Fruit fly (Drosophila melanogaster) whole organism: ENCODE measurements around the gene Fbxl4.

Experiments used
- CG8478 ChIP-seq: fragments of >200 bp; optimal IDR thresholded peaks from 2 replicates; lab custom pipeline; 2018; ENCODE audit warnings: inconsistent platforms
- Dll ChIP-seq: fragments of >200 bp; optimal IDR thresholded peaks from 2 replicates; lab custom pipeline; 2017
- EcR ChIP-seq, 2 experiments: fragments of >200 bp; optimal IDR thresholded peaks; 2 replicates each; lab custom pipeline; 2017; ENCODE audit warnings: missing biosample characterization in 2 of 2, missing genetic modification characterization in 2 of 2, missing genetic modification reagents in 2 of 2
- pan ChIP-seq: fragments of >200 bp; optimal IDR thresholded peaks from 2 replicates; lab custom pipeline; 2017
- psq ChIP-seq: fragments of >200 bp; optimal IDR thresholded peaks from 2 replicates; lab custom pipeline; 2017
- usp ChIP-seq: fragments of >200 bp; optimal IDR thresholded peaks from 2 replicates; lab custom pipeline; 2017; ENCODE audit warnings: missing biosample characterization, missing genetic modification characterization, mixed read lengths

Fbxl4 gene

DNA sequence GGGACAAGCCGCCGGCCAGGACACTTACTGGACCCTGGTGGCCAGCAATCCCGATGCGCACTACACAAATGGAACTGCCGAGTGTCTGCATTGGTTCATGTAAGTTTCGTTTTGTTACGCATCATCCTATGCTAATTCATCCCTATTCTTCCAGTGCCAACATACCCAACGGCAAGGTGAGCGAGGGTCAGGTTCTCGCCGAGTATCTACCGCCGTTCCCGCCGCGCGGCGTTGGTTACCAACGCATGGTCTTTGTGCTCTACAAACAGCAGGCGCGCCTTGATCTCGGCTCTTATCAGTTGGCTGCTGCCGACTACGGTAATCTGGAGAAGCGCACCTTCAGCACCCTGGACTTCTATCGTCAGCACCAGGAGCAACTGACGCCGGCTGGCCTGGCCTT lies 10.7 kb downstream of the Fbxl4 start:
- TF ChIP-seq pan (lab: Kevin White, UChicago) = no peak
- TF ChIP-seq CG8478 = no peak
- TF ChIP-seq Dll (lab: Kevin White, UChicago) = no peak
- TF ChIP-seq EcR (GFP tag; optimal IDR thresholded peaks at IDR 0.05; lab: Kevin White, UChicago) = no peak
- TF ChIP-seq usp (GFP tag; lab: Kevin White, UChicago) = no peak
- no peak for TF ChIP-seq psq

DNA sequence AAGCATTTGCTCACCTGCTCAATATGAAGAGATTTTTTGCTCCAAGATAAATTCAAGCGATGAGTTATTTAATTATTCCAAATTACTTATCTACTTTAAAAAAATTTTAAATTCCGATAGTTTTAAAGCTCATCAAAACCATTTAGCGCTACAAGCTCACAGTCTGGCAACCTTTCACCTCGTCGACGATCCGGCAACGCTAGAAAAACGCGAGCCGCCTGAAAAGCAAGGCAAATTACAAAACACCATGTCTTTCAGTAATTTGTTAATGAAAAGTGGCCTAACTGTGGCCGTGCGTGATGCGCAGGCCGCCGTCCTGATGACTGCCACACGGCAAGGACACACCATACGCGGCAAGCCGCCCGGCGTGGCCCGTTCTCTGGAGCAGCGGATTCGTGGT lies 11.6 kb downstream of the Fbxl4 start, which contains the start of gene mRpL38:
Gene mRpL38 (plus strand): TSS at position 197 of the 400 bp plus-strand sequence.
- no peak for TF ChIP-seq psq

DNA sequence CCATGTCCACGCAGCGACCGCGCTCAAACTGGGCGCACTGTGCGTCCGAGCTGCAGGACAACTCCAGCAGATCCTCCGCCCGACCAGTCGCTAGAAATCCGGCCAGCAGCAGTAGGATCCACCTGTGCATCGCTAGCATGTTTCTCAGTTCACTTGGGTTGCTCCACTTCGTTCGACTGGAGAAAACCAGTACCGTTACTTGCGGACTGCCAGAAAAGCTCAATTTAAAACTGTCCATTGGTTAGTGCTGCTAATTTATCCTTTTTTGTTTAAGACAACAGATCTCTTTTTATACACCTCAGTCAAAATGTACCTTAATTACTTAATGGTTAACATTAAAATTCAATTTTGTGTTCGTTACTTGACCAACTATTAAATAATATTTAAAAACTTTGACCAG lies 12.1 kb downstream of the Fbxl4 start, which contains the start of gene CG11674:
Gene CG11674 (minus strand): TSS at position 215 of the 400 bp plus-strand sequence.
- TF ChIP-seq pan (lab: Kevin White, UChicago) (no peak), Dll (lab: Kevin White, UChicago) (no peak), psq (no peak), usp (GFP tag; lab: Kevin White, UChicago) (no peak), CG8478 (no peak), EcR (GFP tag; optimal IDR thresholded peaks at IDR 0.05; lab: Kevin White, UChicago) (no peak)

DNA sequence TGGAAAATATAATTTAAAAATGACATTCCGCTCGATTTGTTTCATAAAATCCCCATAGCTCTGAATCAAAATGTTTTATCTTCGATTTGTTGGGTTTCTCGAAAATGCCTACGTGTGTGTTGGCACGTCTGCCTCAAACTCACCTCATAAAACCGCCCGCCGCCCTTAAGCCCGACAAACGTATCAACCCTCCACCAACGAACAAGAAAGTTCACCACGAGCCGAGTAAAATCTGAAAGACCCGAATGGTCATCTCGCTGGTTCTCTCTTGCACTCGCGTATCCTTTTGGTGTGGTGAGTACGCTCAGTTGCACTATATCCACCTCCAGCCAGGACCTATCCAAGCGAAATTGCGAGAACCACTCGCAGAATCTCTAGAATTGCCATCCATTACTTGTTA lies 15.7 kb downstream of the Fbxl4 start:
- TF ChIP-seq Dll (lab: Kevin White, UChicago) = no peak
- no peak for TF ChIP-seq pan (lab: Kevin White, UChicago)
- no peak for TF ChIP-seq psq
- TF ChIP-seq EcR (GFP tag; optimal IDR thresholded peaks at IDR 0.05; lab: Kevin White, UChicago) = no peak
- no peak for TF ChIP-seq CG8478
- TF ChIP-seq usp (GFP tag; lab: Kevin White, UChicago) = no peak

DNA sequence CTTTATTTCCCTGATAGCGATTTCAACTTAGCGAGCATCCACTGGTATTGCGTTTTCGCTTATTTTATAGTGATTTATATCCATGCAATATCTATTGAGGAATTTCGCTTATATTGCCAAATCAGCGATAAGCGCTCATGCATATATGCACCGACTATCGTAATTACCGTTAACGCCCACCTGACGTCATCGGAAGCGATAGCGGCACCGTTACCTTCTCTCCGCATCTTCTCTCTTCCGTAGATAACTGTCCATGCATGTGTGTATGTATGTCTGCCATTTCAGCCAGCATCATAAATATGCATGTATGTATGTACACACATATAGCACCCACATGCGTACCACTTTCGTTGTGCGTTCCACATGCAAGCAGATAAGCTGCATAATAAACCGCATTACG lies 16.5 kb downstream of the Fbxl4 start:
- TF ChIP-seq CG8478 = no peak
- TF ChIP-seq pan (lab: Kevin White, UChicago) = no peak
- TF ChIP-seq Dll (lab: Kevin White, UChicago) = no peak
- no peak for TF ChIP-seq EcR (GFP tag; optimal IDR thresholded peaks at IDR 0.05; lab: Kevin White, UChicago)
- no peak for TF ChIP-seq psq
- no peak for TF ChIP-seq usp (GFP tag; lab: Kevin White, UChicago)

DNA sequence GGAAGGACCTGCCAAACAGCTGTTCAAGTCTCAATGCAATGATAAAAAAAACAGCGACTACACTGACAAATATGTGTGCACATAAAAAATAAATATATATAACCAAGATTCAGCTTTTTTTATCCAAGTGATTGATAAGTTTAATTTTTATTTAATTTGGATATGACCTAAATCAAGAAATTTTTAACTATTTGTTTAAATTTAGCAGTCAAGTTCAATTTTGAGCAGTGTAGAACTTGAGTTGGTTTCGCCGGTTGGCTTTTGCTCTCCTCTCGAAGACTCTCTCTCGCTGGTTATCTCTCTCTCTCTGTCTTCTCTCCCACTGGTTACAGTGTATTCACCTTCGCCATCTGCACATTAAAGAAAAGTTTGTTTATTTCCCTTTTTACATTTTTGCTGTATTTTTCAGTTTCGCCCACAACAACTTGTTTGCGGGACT lies 19.7 kb downstream of the Fbxl4 start:
- TF ChIP-seq EcR (GFP tag; optimal IDR thresholded peaks at IDR 0.05; lab: Kevin White, UChicago) (no peak), pan (lab: Kevin White, UChicago) (no peak), psq (no peak), Dll (lab: Kevin White, UChicago) (no peak)

DNA sequence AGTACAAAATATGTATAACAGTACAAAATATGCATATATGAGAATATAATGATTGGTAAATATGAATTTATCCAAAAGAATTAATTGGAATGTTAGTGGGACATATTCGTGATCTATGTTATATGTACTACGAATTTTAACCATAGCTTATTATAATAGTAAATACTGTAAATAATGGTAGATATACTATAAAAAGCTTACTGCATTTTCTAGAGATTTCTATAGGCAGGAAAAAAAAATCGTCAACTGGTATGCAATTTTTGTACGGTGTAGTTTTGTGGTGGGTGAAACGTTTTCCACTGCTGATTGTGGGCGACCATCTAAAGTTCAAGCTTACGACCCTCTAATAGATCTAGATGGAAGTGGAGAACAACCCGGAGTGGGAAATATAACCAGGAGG lies 20.9 kb downstream of the Fbxl4 start:
- TF ChIP-seq pan (lab: Kevin White, UChicago) = no peak
- TF ChIP-seq CG8478 = no peak
- TF ChIP-seq psq = no peak
- TF ChIP-seq Dll (lab: Kevin White, UChicago) = no peak
- no peak for TF ChIP-seq usp (GFP tag; lab: Kevin White, UChicago)
- no peak for TF ChIP-seq EcR (GFP tag; optimal IDR thresholded peaks at IDR 0.05; lab: Kevin White, UChicago)

DNA sequence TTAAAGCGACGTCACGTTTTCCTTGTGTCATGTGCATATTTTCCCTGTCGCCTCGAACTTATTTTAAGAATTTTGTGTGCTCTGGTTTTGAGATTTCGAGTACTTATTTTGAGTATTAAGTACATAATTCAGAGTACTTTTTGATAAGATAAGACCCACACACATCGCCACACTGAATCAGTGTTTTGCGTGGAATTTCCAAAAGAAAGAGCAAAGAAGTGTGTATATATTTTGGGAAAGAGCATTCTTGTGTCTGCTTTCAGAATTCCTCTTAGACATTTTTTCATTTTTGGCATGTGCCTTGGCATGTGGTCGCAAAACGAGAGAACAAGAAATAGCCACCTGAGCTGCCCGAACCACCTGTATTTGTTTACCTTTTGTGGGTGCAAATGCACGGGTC lies 21.9 kb downstream of the Fbxl4 start:
- TF ChIP-seq CG8478 (no peak), psq (no peak), pan (lab: Kevin White, UChicago) (no peak), Dll (lab: Kevin White, UChicago) (no peak)

DNA sequence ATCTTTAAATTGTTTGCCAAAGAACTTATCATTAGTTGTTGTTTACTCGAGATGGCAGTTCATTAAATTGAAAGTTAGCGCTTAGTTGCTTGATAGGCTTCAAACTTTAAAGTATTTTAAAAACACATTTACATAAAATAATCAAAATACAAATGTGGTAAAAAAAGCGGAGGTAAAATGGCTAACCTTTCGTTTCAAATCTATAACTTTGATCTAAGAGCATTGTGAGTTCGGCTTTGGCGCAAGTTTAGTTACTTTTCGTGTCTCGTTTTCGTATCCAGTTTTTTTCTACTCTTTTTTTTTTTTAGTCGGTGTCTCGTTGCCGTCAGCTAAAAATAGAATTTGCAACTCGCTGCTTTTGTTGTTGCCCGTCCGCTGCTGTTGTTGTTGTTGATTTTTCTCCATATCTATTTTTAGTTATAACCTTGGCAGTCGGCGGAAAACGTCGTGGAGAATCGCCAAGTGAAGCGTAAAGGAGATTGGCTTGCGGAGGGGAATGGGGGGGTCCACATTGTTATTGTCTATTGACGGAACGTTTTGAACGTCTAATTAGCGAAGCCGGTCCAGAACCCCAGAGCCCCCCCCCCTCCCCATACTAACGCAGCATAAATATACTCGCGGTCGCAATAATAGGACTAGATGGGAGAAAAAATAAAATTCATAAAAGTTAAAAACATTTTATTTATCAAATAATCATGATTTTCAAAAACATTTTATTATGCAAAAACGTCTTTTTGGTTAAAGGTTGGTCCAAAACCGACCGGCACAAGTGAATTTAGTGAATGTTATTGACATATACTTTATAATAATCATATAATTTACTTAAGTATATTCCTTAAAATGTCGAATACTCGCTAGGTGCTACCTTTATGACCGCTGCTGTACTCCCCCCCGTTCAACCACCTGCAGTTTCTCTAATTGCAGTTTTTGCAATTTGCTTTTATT lies 22.9 kb downstream of the Fbxl4 start:
- no peak for TF ChIP-seq Dll (lab: Kevin White, UChicago)
- TF ChIP-seq usp (GFP tag; lab: Kevin White, UChicago) = no peak
- TF ChIP-seq CG8478 = no peak
- TF ChIP-seq psq = no peak
- no peak for TF ChIP-seq EcR (GFP tag; optimal IDR thresholded peaks at IDR 0.05; lab: Kevin White, UChicago)
- TF ChIP-seq pan (lab: Kevin White, UChicago) = no peak

DNA sequence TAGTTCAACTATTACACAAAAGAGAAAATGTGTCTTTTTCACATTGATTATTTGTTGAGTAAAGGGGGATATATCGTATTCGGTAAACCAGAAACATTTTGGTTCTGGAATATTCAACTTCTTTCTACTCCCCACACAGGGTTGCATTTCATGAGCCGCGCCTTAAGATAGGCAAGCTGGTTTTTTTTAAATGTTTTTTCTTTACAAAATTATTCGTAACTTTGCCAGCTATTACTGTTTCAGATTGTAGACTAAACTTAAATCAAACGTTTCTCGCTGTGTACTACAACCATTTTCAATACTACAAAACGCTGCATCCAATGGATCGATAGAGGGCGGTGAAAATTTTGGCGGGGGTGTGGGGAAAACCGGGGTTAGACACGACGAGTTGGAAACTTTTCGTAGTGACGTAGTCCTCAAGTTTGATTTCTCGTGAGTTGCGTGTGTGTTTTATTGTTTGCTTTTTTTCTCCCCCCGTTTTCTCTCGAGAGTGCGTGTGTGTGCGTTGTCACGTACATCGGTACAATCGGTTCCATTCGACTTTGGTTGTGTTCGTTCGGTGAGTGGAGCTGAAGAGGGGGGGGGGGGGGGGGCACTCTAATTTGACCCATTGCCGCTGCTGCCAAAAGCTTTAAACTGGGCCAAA lies 24.1 kb downstream of the Fbxl4 start:
- TF ChIP-seq pan (lab: Kevin White, UChicago) = no peak
- TF ChIP-seq CG8478 = no peak
- TF ChIP-seq Dll (lab: Kevin White, UChicago) = no peak
- no peak for TF ChIP-seq psq
- no peak for TF ChIP-seq EcR (GFP tag; optimal IDR thresholded peaks at IDR 0.05; lab: Kevin White, UChicago)
- no peak for TF ChIP-seq usp (GFP tag; lab: Kevin White, UChicago)

DNA sequence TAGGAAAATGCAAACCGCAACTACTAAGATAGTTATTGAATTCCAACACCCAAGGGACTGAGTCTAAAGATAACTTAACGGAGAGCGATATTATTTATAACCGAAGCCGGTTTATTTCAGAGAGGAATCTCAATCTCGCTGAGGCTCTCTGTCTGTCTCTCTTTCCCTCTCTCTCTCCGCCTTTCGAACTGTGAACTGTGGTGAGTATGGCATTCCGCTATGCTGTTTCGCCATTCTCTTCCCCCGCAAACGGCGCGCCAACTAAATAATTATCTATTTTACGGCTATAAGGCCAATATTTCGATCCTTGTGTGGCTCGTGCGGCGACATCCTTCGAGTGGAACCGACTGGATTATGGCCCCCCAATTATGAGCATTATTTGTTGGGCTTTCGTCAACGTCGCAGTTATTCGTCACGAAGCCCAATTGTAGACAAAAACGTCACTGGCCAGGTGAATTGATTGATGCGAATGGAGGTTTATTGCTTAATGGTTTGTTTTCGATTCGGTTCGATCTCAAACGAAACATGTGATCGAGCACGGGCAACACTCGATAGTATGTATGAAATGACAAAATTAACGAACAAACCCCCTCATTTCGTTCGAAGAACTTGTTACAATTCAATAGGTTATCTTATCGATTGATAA lies 25.5 kb downstream of the Fbxl4 start:
- TF ChIP-seq pan (lab: Kevin White, UChicago) (no peak), usp (GFP tag; lab: Kevin White, UChicago) (no peak), Dll (lab: Kevin White, UChicago) (no peak), CG8478 (no peak), EcR (GFP tag; optimal IDR thresholded peaks at IDR 0.05; lab: Kevin White, UChicago) (no peak), psq (no peak)
